Fruit fly (Drosophila melanogaster): ENCODE data around the gene nAChRbeta1.

- TF ChIP-seq CG6854 (GFP tag; optimal IDR thresholded peaks at IDR 0.05) (no peak), achi (GFP tag; optimal IDR thresholded peaks at IDR 0.05) (no peak), dsx (GFP tag; optimal IDR thresholded peaks at IDR 0.05; ENCODE audit: poor library complexity, severe bottlenecking) (no peak), fkh (GFP tag; optimal IDR thresholded peaks at IDR 0.05) (no peak), Met (GFP tag; optimal IDR thresholded peaks at IDR 0.05) (no peak)
These were observed 19.8 kb upstream of the nAChRbeta1 start for dm6 chr3L:4409134-4409897.

All from whole organism, prepupa.